Fruit fly (Drosophila melanogaster): Measurements from ENCODE around the gene CG44013.

DNA sequence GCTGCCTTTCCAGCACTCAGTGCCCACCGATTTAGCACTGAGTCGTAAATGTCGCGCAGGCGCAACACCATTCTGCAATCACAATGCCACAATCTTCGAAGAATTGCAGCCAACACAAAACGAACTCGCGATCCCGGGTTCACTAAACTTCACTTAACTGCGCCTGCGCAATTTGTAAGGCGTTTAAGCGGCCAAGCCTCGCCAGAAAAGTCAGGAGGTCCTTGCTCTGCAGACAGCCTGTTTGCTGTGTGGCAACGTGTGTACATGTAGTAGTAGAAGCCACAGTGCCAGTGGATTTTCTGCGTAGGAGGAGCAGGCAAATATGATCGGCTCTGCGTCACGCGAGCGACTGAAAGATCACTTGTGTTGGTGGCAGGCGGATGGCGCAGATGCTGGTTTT, 46.5 kb downstream of the CG44013 start:
- no peak for TF ChIP-seq D1 (tag; optimal IDR thresholded peaks at IDR 0.05)
- no peak for TF ChIP-seq fd96Ca (GFP tag; IDR thresholded peaks at IDR 0.05)
- TF ChIP-seq CG15710 (tag; optimal IDR thresholded peaks at IDR 0.05), result no peak
- no peak for TF ChIP-seq Snoo (tag; optimal IDR thresholded peaks at IDR 0.05)
- no peak for TF ChIP-seq CG32121 (GFP tag; IDR thresholded peaks at IDR 0.05)
- no peak for TF ChIP-seq CG4496 (GFP tag; IDR thresholded peaks at IDR 0.05)
- TF ChIP-seq CG8301 (tag; optimal IDR thresholded peaks at IDR 0.05), result no peak
